Worm (Caenorhabditis elegans) whole organism, L2 larva: ENCODE results near the gene Y55F3BL.6.

ENCODE experiments used
- C34F6.9 ChIP-seq: fragments of 150-350 bp; optimal IDR thresholded peaks from 2 replicates; lab custom pipeline; 2014; ENCODE audit warnings: missing biosample characterization, missing genetic modification characterization
- ZK546.5 ChIP-seq: sonication (generic microtip); optimal IDR thresholded peaks from 2 replicates; lab custom pipeline; 2017; ENCODE audit warnings: missing biosample characterization, missing genetic modification characterization
- egl-27 ChIP-seq: sonication (generic microtip); optimal IDR thresholded peaks from 3 replicates; lab custom pipeline; 2017; ENCODE audit warnings: missing biosample characterization, missing genetic modification reagents, missing genetic modification characterization
- elt-3 ChIP-seq: sonication (generic microtip); optimal IDR thresholded peaks from 2 replicates; lab custom pipeline; 2017; ENCODE audit warnings: missing biosample characterization, missing genetic modification characterization
- nhr-10 ChIP-seq: sonication (generic microtip); optimal IDR thresholded peaks from 2 replicates; lab custom pipeline; 2017; ENCODE audit warnings: missing biosample characterization, missing genetic modification characterization
- nhr-237 ChIP-seq: fragments of 150-350 bp; optimal IDR thresholded peaks from 2 replicates; lab custom pipeline; 2014; ENCODE audit warnings: missing biosample characterization, missing genetic modification characterization
- nhr-25 ChIP-seq: fragments of 150-350 bp; sonication (generic microtip); optimal IDR thresholded peaks from 3 replicates; lab custom pipeline; 2014; ENCODE audit warnings: missing biosample characterization, missing genetic modification characterization
- snpc-4 ChIP-seq: fragments of 150-350 bp; optimal IDR thresholded peaks from 2 replicates; lab custom pipeline; 2014; ENCODE audit warnings: missing biosample characterization, missing genetic modification characterization
- unc-39 ChIP-seq: fragments of 150-350 bp; optimal IDR thresholded peaks from 2 replicates; lab custom pipeline; 2014; ENCODE audit warnings: missing biosample characterization, missing genetic modification characterization
- unc-62 ChIP-seq: fragments of 150-350 bp; optimal IDR thresholded peaks from 2 replicates; lab custom pipeline; 2014; ENCODE audit warnings: missing biosample characterization, missing genetic modification reagents, missing genetic modification characterization
- zag-1 ChIP-seq: fragments of 150-350 bp; optimal IDR thresholded peaks from 2 replicates; lab custom pipeline; 2014; ENCODE audit warnings: missing biosample characterization, missing genetic modification characterization
- ztf-11 ChIP-seq: sonication (generic microtip); optimal IDR thresholded peaks from 2 replicates; lab custom pipeline; 2017; ENCODE audit warnings: missing biosample characterization, missing genetic modification characterization

DNA sequence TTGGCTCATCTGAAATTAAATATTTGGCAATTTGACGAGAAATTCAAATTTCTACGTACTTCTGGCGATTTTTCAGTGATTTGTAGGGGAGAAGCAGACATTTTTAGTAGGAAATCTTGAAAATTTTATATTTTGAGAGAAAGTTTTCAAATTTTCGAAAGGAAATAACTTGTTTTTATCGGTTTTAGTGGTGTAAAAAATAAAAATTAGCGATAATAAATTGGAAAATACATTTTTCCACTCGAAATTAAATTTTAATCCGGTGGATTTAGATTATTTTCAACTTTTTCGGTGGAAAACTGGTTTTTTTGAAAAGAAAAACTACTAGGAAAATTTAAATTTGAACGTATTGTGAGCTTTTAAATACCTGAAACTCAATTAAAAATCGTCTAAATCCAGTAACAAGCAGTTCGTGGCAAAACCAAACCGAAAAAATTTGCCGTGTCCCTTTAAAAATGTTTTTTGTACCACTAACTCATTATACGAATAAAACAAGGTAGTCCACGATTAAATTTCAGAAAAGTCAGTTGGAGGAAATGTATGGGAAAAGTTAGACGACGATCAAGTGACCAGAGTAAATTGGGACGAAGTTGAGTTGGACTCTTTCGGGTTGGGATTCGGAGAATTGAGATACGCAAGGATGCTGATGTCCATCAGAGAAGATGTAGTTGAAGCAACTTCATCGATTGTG lies 25.1 kb upstream of the Y55F3BL.6 start, which contains the start of the genes madf-1 and Y55F3BR.10:
- no peak for TF ChIP-seq nhr-237
- TF ChIP-seq unc-62 = no peak
- no peak for TF ChIP-seq unc-39 (tag; lab: Kevin White, UChicago)
- no peak for TF ChIP-seq zag-1 (tag; lab: Kevin White, UChicago)
- TF ChIP-seq ztf-11 (tag; lab: Kevin White, UChicago) = no peak
- no peak for TF ChIP-seq nhr-10
- TF ChIP-seq C34F6.9 (tag; lab: Kevin White, UChicago) = no peak
- no peak for TF ChIP-seq ZK546.5 (tag; lab: Kevin White, UChicago)
- TF ChIP-seq elt-3 (tag; lab: Kevin White, UChicago) = no peak
- no peak for TF ChIP-seq snpc-4
- TF ChIP-seq egl-27 = no peak
- TF ChIP-seq nhr-25 (tag; lab: Kevin White, UChicago) = no peak
